Worm (Caenorhabditis elegans) whole organism, young adult: ENCODE measurements around the gene Y54F10AM.8.
A peak's percentile ranks its signal among the peaks of the same experiment; 100 is the strongest.

Experiments used
- C06A6.2 ChIP-seq: fragments of 200-800 bp; sonication (Bioruptor generic); conservative IDR thresholded peaks from 2 replicates; pipeline ENCODE4 v1.3.6; 2022; ENCODE audit warnings: missing genetic modification characterization, missing compliant biosample characterization
- F23B12.7 ChIP-seq: sonication (generic microtip); optimal IDR thresholded peaks from 2 replicates; lab custom pipeline; 2017; ENCODE audit warnings: missing genetic modification characterization, mild to moderate bottlenecking, missing compliant biosample characterization, antibody characterized with exemption, moderate library complexity; ENCODE audit not compliant: insufficient read depth
- F37B4.10 ChIP-seq: fragments of 200-800 bp; sonication (Bioruptor generic); IDR thresholded peaks from 2 replicates; pipeline ENCODE4 v1.3.6; 2022; ENCODE audit warnings: missing genetic modification characterization, missing compliant biosample characterization
- F57C9.4 ChIP-seq: sonication (generic microtip); optimal IDR thresholded peaks from 2 replicates; lab custom pipeline; 2017; ENCODE audit warnings: mild to moderate bottlenecking, missing genetic modification characterization, missing compliant biosample characterization
- Y53G8AR.9 ChIP-seq: fragments of 200-800 bp; sonication (Bioruptor generic); conservative IDR thresholded peaks from 2 replicates; pipeline ENCODE4 v1.3.6; 2022; ENCODE audit warnings: missing genetic modification reagents, missing genetic modification characterization, missing compliant biosample characterization
- Y95B8A.8 ChIP-seq: fragments of 200-800 bp; sonication (Bioruptor generic); IDR thresholded peaks from 2 replicates; pipeline ENCODE4 v1.3.6; 2022; ENCODE audit warnings: missing genetic modification reagents, missing genetic modification characterization, missing compliant biosample characterization
- ama-1 ChIP-seq, 3 experiments: fragments of 150-350 bp in 1 of 3; sonication (generic microtip) in 2 of 3; optimal IDR thresholded peaks; 2 replicates each; lab custom pipeline; 2014 to 2018; ENCODE audit warnings: missing biosample characterization in 2 of 3, missing genetic modification characterization in 2 of 3, missing genetic modification reagents in 2 of 3
- aptf-2 ChIP-seq: fragments of 200-800 bp; sonication (Bioruptor generic); conservative IDR thresholded peaks from 2 replicates; pipeline ENCODE4 v1.3.6; 2022; ENCODE audit warnings: missing genetic modification reagents, missing genetic modification characterization, missing compliant biosample characterization
- ceh-27 ChIP-seq: fragments of 200-800 bp; sonication (Bioruptor generic); optimal IDR thresholded peaks from 2 replicates; lab custom pipeline; 2018; ENCODE audit warnings: mild to moderate bottlenecking, missing genetic modification characterization, moderate library complexity, missing compliant biosample characterization
- ceh-40 ChIP-seq: fragments of 200-800 bp; sonication (Bioruptor generic); IDR thresholded peaks from 2 replicates; pipeline ENCODE4 v1.3.6; 2022; ENCODE audit warnings: missing genetic modification characterization, missing compliant biosample characterization
- egl-18 ChIP-seq: fragments of 200-800 bp; sonication (Bioruptor generic); IDR thresholded peaks from 2 replicates; pipeline ENCODE4 v1.3.6; 2022; ENCODE audit warnings: missing genetic modification reagents, missing genetic modification characterization, missing compliant biosample characterization
- egl-44 ChIP-seq: fragments of 200-800 bp; sonication (Bioruptor generic); IDR thresholded peaks from 2 replicates; pipeline ENCODE4 v1.3.6; 2022; ENCODE audit warnings: missing genetic modification reagents, missing genetic modification characterization, missing compliant biosample characterization
- ekl-4 ChIP-seq: fragments of 200-800 bp; sonication (Bioruptor generic); IDR thresholded peaks from 2 replicates; pipeline ENCODE4 v1.3.6; 2022; ENCODE audit warnings: missing genetic modification reagents, missing genetic modification characterization, missing compliant biosample characterization
- gei-17 ChIP-seq: fragments of 200-800 bp; sonication (Bioruptor generic); optimal IDR thresholded peaks from 2 replicates; lab custom pipeline; 2018; ENCODE audit warnings: mild to moderate bottlenecking, missing genetic modification characterization, missing compliant biosample characterization
- lin-40 ChIP-seq: sonication (generic microtip); optimal IDR thresholded peaks from 2 replicates; lab custom pipeline; 2016; ENCODE audit warnings: missing genetic modification characterization, mild to moderate bottlenecking, missing compliant biosample characterization, missing genotype, missing genetic modification reagents
- lin-54 ChIP-seq: fragments of 200-800 bp; sonication (Bioruptor generic); optimal IDR thresholded peaks from 2 replicates; lab custom pipeline; 2018; ENCODE audit warnings: mild to moderate bottlenecking, missing genetic modification characterization, missing compliant biosample characterization
- lsl-1 ChIP-seq: fragments of 200-800 bp; sonication (Bioruptor generic); optimal IDR thresholded peaks from 2 replicates; lab custom pipeline; 2018; ENCODE audit warnings: mild to moderate bottlenecking, missing genetic modification characterization, moderate library complexity, missing compliant biosample characterization
- madf-10 ChIP-seq: sonication (generic microtip); optimal IDR thresholded peaks from 2 replicates; lab custom pipeline; 2016; ENCODE audit warnings: mild to moderate bottlenecking, missing genetic modification characterization, missing compliant biosample characterization
- madf-3 ChIP-seq: fragments of 200-800 bp; sonication (Bioruptor generic); IDR thresholded peaks from 2 replicates; pipeline ENCODE4 v1.3.6; 2022; ENCODE audit warnings: missing genetic modification reagents, missing genetic modification characterization, missing compliant biosample characterization
- madf-8 ChIP-seq: fragments of 200-800 bp; sonication (Bioruptor generic); conservative IDR thresholded peaks from 2 replicates; pipeline ENCODE4 v1.3.6; 2022; ENCODE audit warnings: missing genetic modification reagents, missing genetic modification characterization, missing compliant biosample characterization
- mcd-1 ChIP-seq: fragments of 200-800 bp; sonication (Bioruptor generic); IDR thresholded peaks from 2 replicates; pipeline ENCODE4 v1.3.6; 2022; ENCODE audit warnings: missing genetic modification reagents, missing genetic modification characterization, missing compliant biosample characterization
- mel-28 ChIP-seq: sonication (generic microtip); optimal IDR thresholded peaks from 2 replicates; lab custom pipeline; 2016; ENCODE audit warnings: borderline replicate concordance, mild to moderate bottlenecking, missing genetic modification characterization, missing compliant biosample characterization
- mxl-1 ChIP-seq: sonication (generic microtip); optimal IDR thresholded peaks from 2 replicates; lab custom pipeline; 2016; ENCODE audit warnings: missing genetic modification characterization, missing compliant biosample characterization
- nfyb-1 ChIP-seq: fragments of 200-800 bp; sonication (Bioruptor generic); IDR thresholded peaks from 2 replicates; pipeline ENCODE4 v1.3.6; 2022; ENCODE audit warnings: missing genetic modification reagents, missing genetic modification characterization, missing compliant biosample characterization
- nhr-179 ChIP-seq: sonication (generic microtip); optimal IDR thresholded peaks from 2 replicates; lab custom pipeline; 2016; ENCODE audit warnings: mild to moderate bottlenecking, missing genetic modification characterization, missing compliant biosample characterization
- pha-4 ChIP-seq: fragments of 150-350 bp; sonication (generic microtip); optimal IDR thresholded peaks from 2 replicates; lab custom pipeline; 2014; ENCODE audit warnings: missing biosample characterization, missing genetic modification reagents, missing genetic modification characterization
- rec-8 ChIP-seq, 2 experiments: sonication (generic microtip); optimal IDR thresholded peaks; 2 replicates each; lab custom pipeline; 2016; ENCODE audit warnings: mild to moderate bottlenecking in 2 of 2, missing genetic modification characterization in 2 of 2, missing genetic modification reagents in 2 of 2, missing genotype in 2 of 2, missing biosample characterization in 1 of 2, missing compliant biosample characterization in 1 of 2, moderate library complexity in 1 of 2
- sea-2 ChIP-seq: fragments of 200-800 bp; sonication (Bioruptor generic); IDR thresholded peaks from 2 replicates; pipeline ENCODE4 v1.3.6; 2022; ENCODE audit warnings: missing genetic modification characterization, missing compliant biosample characterization
- somi-1 ChIP-seq: fragments of 200-800 bp; sonication (Bioruptor generic); optimal IDR thresholded peaks from 2 replicates; lab custom pipeline; 2018; ENCODE audit warnings: mild to moderate bottlenecking, missing genetic modification characterization, missing compliant biosample characterization
- tbp1 ChIP-seq: fragments of 200-800 bp; sonication (Bioruptor generic); optimal IDR thresholded peaks from 2 replicates; lab custom pipeline; 2018; ENCODE audit warnings: mild to moderate bottlenecking, missing genetic modification characterization, missing compliant biosample characterization
- xnd-1 ChIP-seq: sonication (generic microtip); optimal IDR thresholded peaks from 2 replicates; lab custom pipeline; 2016; ENCODE audit warnings: missing genotype, missing genetic modification reagents, missing genetic modification characterization, missing compliant biosample characterization
- zfh-2 ChIP-seq: fragments of 200-800 bp; sonication (Bioruptor generic); conservative IDR thresholded peaks from 2 replicates; pipeline ENCODE4 v1.3.6; 2022; ENCODE audit warnings: missing genetic modification reagents, missing genetic modification characterization, missing compliant biosample characterization
- ztf-26 ChIP-seq: sonication (generic microtip); optimal IDR thresholded peaks from 2 replicates; lab custom pipeline; 2017; ENCODE audit warnings: missing genetic modification characterization, missing compliant biosample characterization

The Y54F10AM.8 gene

DNA sequence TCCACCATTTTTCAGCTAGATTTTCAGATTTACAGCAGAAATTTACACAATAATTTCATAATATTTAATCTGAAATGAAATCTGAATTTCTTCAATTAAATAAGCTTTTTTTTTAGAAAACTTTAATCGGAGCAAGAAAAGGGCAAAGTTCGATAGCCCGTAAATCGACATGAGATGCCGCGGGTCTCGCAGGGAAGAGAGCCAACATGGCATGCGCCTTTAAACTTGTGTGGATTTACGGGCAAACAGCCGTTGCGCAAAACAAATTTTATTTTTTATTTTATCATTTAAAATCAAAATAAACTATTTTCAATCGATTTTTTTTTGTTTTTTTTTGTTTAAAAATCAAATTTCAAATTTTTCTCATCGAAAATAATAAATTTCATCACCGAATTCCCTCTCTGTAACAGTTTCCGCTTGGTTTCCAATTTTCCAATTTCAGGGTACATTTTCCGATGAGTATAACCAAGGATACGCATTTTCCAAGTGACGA, 20.9 kb upstream of the Y54F10AM.8 start, which contains the start of the genes Y54F10AM.15, rbc-2 and ndua-8 (continued):
- TF ChIP-seq rec-8 (tag; optimal IDR thresholded peaks at IDR 0.05; lab: Kevin White, UChicago) (no peak), sea-2 (GFP tag; lab: Robert Waterston, UW) (no peak), ekl-4 (no peak; the same call in 1 of the 2 replicates), egl-18 (GFP tag; lab: Robert Waterston, UW) (no peak), pha-4 (tag; lab: Kevin White, UChicago) (no peak), lin-40 (tag; lab: Kevin White, UChicago) (peak; percentile 83), madf-10 (tag; lab: Kevin White, UChicago) (peak; percentile 50), gei-17 (no peak), lin-54 (GFP tag; lab: Kevin White, UChicago) (peak; percentile 83), F57C9.4 (no peak), lsl-1 (GFP tag; lab: Kevin White, UChicago) (peak; percentile 80), mxl-1 (no peak), ztf-26 (tag; lab: Kevin White, UChicago) (peak; percentile 5), nhr-179 (tag; lab: Kevin White, UChicago) (no peak), mel-28 (tag; lab: Kevin White, UChicago) (no peak), Y53G8AR.9 (GFP tag; lab: Robert Waterston, UW) (no peak; the same call in 1 of the 2 replicates), xnd-1 (tag; lab: Kevin White, UChicago) (peak; percentile 48), mcd-1 (peak; percentile 86)

DNA sequence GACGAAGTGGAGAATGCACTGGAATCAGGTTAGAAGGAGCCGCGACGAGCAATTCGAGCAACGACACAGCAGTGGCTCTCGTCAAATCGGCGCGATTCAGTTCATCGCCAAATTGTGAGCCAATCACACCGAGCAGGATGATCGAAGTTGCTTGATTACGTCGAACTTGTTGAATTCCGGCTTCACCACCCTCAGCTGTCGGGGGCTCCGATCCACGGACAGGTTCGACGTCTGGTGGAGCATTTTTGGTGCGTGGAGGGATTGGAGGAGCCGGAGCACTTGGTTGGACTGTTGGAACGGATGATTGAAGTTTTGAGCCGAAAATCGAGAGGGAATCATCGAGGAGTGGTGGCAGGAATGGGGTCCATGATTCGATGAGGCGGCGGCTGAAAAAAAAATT, 7.7 kb upstream of the Y54F10AM.8 start:
- no peak for TF ChIP-seq ceh-27 (GFP tag; lab: Kevin White, UChicago)
- TF ChIP-seq zfh-2 (GFP tag; lab: Robert Waterston, UW), result peak; percentile 60; the same call in 1 of the 2 replicates

DNA sequence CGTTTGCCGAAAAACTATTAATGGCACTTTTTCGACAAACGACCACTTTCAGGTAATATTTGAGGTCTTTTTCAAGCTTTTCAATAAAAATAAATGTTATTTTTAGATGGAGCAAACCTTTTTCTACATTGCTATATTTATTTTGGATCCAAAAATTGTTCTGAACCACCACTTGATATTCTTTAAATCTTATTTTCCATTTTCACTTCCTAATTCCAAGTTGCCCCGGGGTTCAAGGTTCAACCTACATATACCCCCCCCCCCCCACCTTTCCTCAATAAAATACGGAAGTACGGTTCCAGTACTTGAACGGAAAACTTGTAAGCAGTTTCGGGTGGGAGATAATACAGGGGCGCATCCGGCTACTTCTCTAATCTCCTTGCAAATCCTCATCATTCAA, 746 bp upstream of the Y54F10AM.8 start, which contains the start of gene Y54F10AM.6:
Gene Y54F10AM.6 (plus strand): TSS at position 301 of the 400 bp plus-strand sequence.
- no peak for TF ChIP-seq F23B12.7 (tag; lab: Kevin White, UChicago)
- no peak for TF ChIP-seq ama-1 (optimal IDR thresholded peaks at IDR 0.05; lab: Kevin White, UChicago)
- no peak for TF ChIP-seq ama-1 (GFP tag; optimal IDR thresholded peaks at IDR 0.05; lab: Kevin White, UChicago)
- no peak for TF ChIP-seq somi-1 (GFP tag; lab: Kevin White, UChicago)
- no peak for TF ChIP-seq madf-3 (GFP tag; lab: Robert Waterston, UW)
- TF ChIP-seq ceh-40 (GFP tag; lab: Robert Waterston, UW), result no peak
- TF ChIP-seq lin-54 (GFP tag; lab: Kevin White, UChicago), result no peak
- no peak for TF ChIP-seq tbp1 (GFP tag; lab: Kevin White, UChicago)
- no peak for TF ChIP-seq ekl-4
- TF ChIP-seq C06A6.2 (GFP tag; lab: Robert Waterston, UW), result no peak
- TF ChIP-seq madf-8 (GFP tag; lab: Robert Waterston, UW), result no peak
- no peak for TF ChIP-seq Y95B8A.8 (GFP tag; lab: Robert Waterston, UW)
- TF ChIP-seq egl-44 (GFP tag; lab: Robert Waterston, UW), result no peak
- TF ChIP-seq F57C9.4, result no peak

DNA sequence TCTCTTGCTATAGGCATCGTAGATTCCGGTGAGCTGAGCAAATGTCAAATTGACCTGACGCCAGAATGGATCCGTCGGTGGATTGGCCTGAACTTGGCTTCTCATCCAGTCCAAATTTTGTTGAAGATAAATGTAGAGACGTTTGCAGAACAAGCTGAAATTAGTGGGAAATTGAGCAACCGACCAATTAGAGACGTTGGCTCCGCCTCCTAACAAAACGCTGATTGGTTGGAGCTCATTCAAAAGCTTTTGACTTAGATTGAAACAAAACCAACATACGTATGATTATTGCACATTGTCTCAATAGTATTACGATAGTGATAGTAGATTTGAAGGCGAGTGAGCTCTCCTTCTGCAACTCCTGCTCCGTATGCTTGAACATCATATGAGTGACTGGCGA, 1.3 kb downstream of the Y54F10AM.8 start:
- TF ChIP-seq aptf-2 (GFP tag; lab: Robert Waterston, UW) (no peak), F37B4.10 (GFP tag; lab: Robert Waterston, UW) (0 out of 2 replicates have a peak, but pooled peaks have one; percentile 39), Y95B8A.8 (GFP tag; lab: Robert Waterston, UW) (no peak), nfyb-1 (peak; percentile 71)
